Worm (Caenorhabditis elegans) whole organism, L1 larva: ENCODE measurements around the gene C06H2.2.

Experiments
- C04F5.9 ChIP-seq: sonication (generic microtip); optimal IDR thresholded peaks from 2 replicates; lab custom pipeline; 2016; ENCODE audit warnings: missing genetic modification characterization, missing compliant biosample characterization
- Y116A8C.19 ChIP-seq: sonication (generic microtip); optimal IDR thresholded peaks from 2 replicates; lab custom pipeline; 2016; ENCODE audit warnings: missing compliant biosample characterization, missing genetic modification characterization, borderline replicate concordance
- aly-2 ChIP-seq: fragments of 150-350 bp; optimal IDR thresholded peaks from 2 replicates; lab custom pipeline; 2014; ENCODE audit warnings: missing biosample characterization, missing genetic modification characterization
- ama-1 ChIP-seq: fragments of 150-350 bp; optimal IDR thresholded peaks from 2 replicates; lab custom pipeline; 2014
- blmp-1 ChIP-seq: fragments of 150-350 bp; optimal IDR thresholded peaks from 2 replicates; lab custom pipeline; 2014; ENCODE audit warnings: missing biosample characterization, missing genetic modification characterization
- ceh-82 ChIP-seq, 3 experiments: fragments of 150-350 bp in 1 of 3; sonication (generic microtip) in 2 of 3; optimal IDR thresholded peaks; 2 replicates each; lab custom pipeline; 2014 to 2017; ENCODE audit warnings: missing biosample characterization in 3 of 3, missing genetic modification characterization in 3 of 3
- ceh-90 ChIP-seq: sonication (generic microtip); optimal IDR thresholded peaks from 2 replicates; lab custom pipeline; 2016; ENCODE audit warnings: missing genetic modification characterization, missing compliant biosample characterization
- ces-1 ChIP-seq: fragments of 150-350 bp; optimal IDR thresholded peaks from 2 replicates; lab custom pipeline; 2014; ENCODE audit warnings: missing biosample characterization, missing genetic modification reagents, missing genetic modification characterization
- efl-1 ChIP-seq, 4 experiments: fragments of 150-350 bp; optimal IDR thresholded peaks in 3 of 4; peaks in 1 of 4; 1 replicate in 1 of 4; 2 replicates in 3 of 4; lab custom pipeline; 2014; ENCODE audit warnings: missing biosample characterization in 2 of 4, missing genetic modification characterization in 2 of 4, missing genetic modification reagents in 2 of 4
- elt-2 ChIP-seq: sonication (generic microtip); optimal IDR thresholded peaks from 2 replicates; lab custom pipeline; 2016; ENCODE audit warnings: missing genetic modification characterization, mild to moderate bottlenecking, inconsistent platforms, missing compliant biosample characterization, missing genetic modification reagents
- elt-3 ChIP-seq, 6 experiments: fragments of 150-350 bp in 1 of 6; sonication (generic microtip); optimal IDR thresholded peaks; 2 replicates each; lab custom pipeline; 2017 to 2018; ENCODE audit warnings: missing biosample characterization in 6 of 6, missing genetic modification characterization in 6 of 6, inconsistent platforms in 1 of 6
- fkh-8 ChIP-seq: sonication (generic microtip); optimal IDR thresholded peaks from 2 replicates; lab custom pipeline; 2016; ENCODE audit warnings: mild to moderate bottlenecking, missing genetic modification characterization, missing compliant biosample characterization
- grh-1 ChIP-seq: fragments of 200-800 bp; sonication (Bioruptor generic); IDR thresholded peaks from 2 replicates; pipeline ENCODE4 v1.3.6; 2022; ENCODE audit warnings: missing genetic modification reagents, missing genetic modification characterization, missing compliant biosample characterization
- hpl-2 ChIP-seq: fragments of 150-350 bp; optimal IDR thresholded peaks from 2 replicates; lab custom pipeline; 2014; ENCODE audit warnings: missing biosample characterization, missing genetic modification reagents, missing genetic modification characterization
- irx-1 ChIP-seq: sonication (generic microtip); optimal IDR thresholded peaks from 2 replicates; lab custom pipeline; 2016; ENCODE audit warnings: missing genetic modification characterization, missing compliant biosample characterization
- isw-1 ChIP-seq: fragments of 200-800 bp; sonication (Bioruptor generic); IDR thresholded peaks from 2 replicates; pipeline ENCODE4 v1.3.6; 2022; ENCODE audit warnings: missing genetic modification characterization, missing compliant biosample characterization
- jun-1 ChIP-seq: fragments of 150-350 bp; optimal IDR thresholded peaks from 2 replicates; lab custom pipeline; 2014; ENCODE audit warnings: missing biosample characterization, missing genetic modification reagents, missing genetic modification characterization
- lin-13 ChIP-seq: fragments of 150-350 bp; optimal IDR thresholded peaks from 2 replicates; lab custom pipeline; 2014; ENCODE audit warnings: missing biosample characterization, missing genetic modification reagents, missing genetic modification characterization
- lin-14 ChIP-seq: fragments of 200-800 bp; sonication (Bioruptor generic); optimal IDR thresholded peaks from 2 replicates; lab custom pipeline; 2018; ENCODE audit warnings: mild to moderate bottlenecking, missing genetic modification characterization, moderate library complexity, missing compliant biosample characterization
- lsy-2 ChIP-seq, 2 experiments: fragments of 150-350 bp; optimal IDR thresholded peaks; 2 replicates each; lab custom pipeline; 2014; ENCODE audit warnings: missing biosample characterization in 2 of 2, missing genetic modification characterization in 2 of 2
- mab-9 ChIP-seq: fragments of 200-800 bp; sonication (Bioruptor generic); IDR thresholded peaks from 2 replicates; pipeline ENCODE4 v1.3.6; 2022; ENCODE audit warnings: missing genetic modification reagents, missing genetic modification characterization, missing compliant biosample characterization
- mef-2 ChIP-seq: fragments of 150-350 bp; optimal IDR thresholded peaks from 2 replicates; lab custom pipeline; 2014; ENCODE audit warnings: missing biosample characterization, missing genetic modification characterization
- mep-1 ChIP-seq: fragments of 150-350 bp; optimal IDR thresholded peaks from 2 replicates; lab custom pipeline; 2014; ENCODE audit warnings: missing biosample characterization, missing genetic modification characterization
- nhr-11 ChIP-seq: fragments of 150-350 bp; optimal IDR thresholded peaks from 2 replicates; lab custom pipeline; 2014; ENCODE audit warnings: missing biosample characterization, missing genetic modification characterization
- nhr-19 ChIP-seq: fragments of 200-800 bp; sonication (Bioruptor generic); conservative IDR thresholded peaks from 2 replicates; pipeline ENCODE4 v1.3.6; 2022; ENCODE audit warnings: missing genetic modification characterization, missing compliant biosample characterization
- nhr-237 ChIP-seq: fragments of 150-350 bp; optimal IDR thresholded peaks from 2 replicates; lab custom pipeline; 2014; ENCODE audit warnings: missing biosample characterization, missing genetic modification characterization
- nhr-28 ChIP-seq: fragments of 150-350 bp; optimal IDR thresholded peaks from 2 replicates; lab custom pipeline; 2014; ENCODE audit warnings: missing biosample characterization, missing genetic modification characterization
- nhr-71 ChIP-seq: sonication (generic microtip); optimal IDR thresholded peaks from 2 replicates; lab custom pipeline; 2016; ENCODE audit warnings: mild to moderate bottlenecking, missing genetic modification characterization, moderate library complexity, missing compliant biosample characterization
- nhr-76 ChIP-seq: sonication (generic microtip); optimal IDR thresholded peaks from 2 replicates; lab custom pipeline; 2017; ENCODE audit warnings: missing biosample characterization, missing genetic modification characterization
- nhr-85 ChIP-seq: sonication (generic microtip); peaks from one replicate; lab custom pipeline; 2016; ENCODE audit warnings: missing genetic modification characterization, inconsistent platforms, missing compliant biosample characterization
- nhr-90 ChIP-seq: sonication (generic microtip); optimal IDR thresholded peaks from 2 replicates; lab custom pipeline; 2016; ENCODE audit warnings: mild to moderate bottlenecking, missing genetic modification characterization, missing compliant biosample characterization; ENCODE audit not compliant: poor library complexity
- pag-3 ChIP-seq: sonication (generic microtip); optimal IDR thresholded peaks from 2 replicates; lab custom pipeline; 2017; ENCODE audit warnings: missing genetic modification characterization, mild to moderate bottlenecking, missing compliant biosample characterization, antibody characterized with exemption, borderline replicate concordance; ENCODE audit not compliant: insufficient read depth
- skn-1 ChIP-seq: fragments of 150-350 bp; optimal IDR thresholded peaks from 2 replicates; lab custom pipeline; 2014; ENCODE audit warnings: missing biosample characterization, missing genetic modification characterization
- sox-4 ChIP-seq: sonication (generic microtip); optimal IDR thresholded peaks from 2 replicates; lab custom pipeline; 2016; ENCODE audit warnings: missing genetic modification characterization, missing compliant biosample characterization
- sup-37 ChIP-seq: fragments of 200-800 bp; sonication (Bioruptor generic); optimal IDR thresholded peaks from 2 replicates; lab custom pipeline; 2018; ENCODE audit warnings: mild to moderate bottlenecking, missing genetic modification characterization, missing compliant biosample characterization
- swsn-7 ChIP-seq: sonication (generic microtip); optimal IDR thresholded peaks from 2 replicates; lab custom pipeline; 2016; ENCODE audit warnings: missing genetic modification characterization, missing compliant biosample characterization
- tbx-2 ChIP-seq: sonication (generic microtip); optimal IDR thresholded peaks from 2 replicates; lab custom pipeline; 2016; ENCODE audit warnings: missing genetic modification characterization, missing compliant biosample characterization
- tlp-1 ChIP-seq: fragments of 150-350 bp; optimal IDR thresholded peaks from 2 replicates; lab custom pipeline; 2014; ENCODE audit warnings: missing biosample characterization, missing genetic modification characterization
- unc-62 ChIP-seq: fragments of 150-350 bp; optimal IDR thresholded peaks from 2 replicates; lab custom pipeline; 2014; ENCODE audit warnings: missing biosample characterization, missing genetic modification reagents, missing genetic modification characterization
- unc-86 ChIP-seq: sonication (generic microtip); optimal IDR thresholded peaks from 2 replicates; lab custom pipeline; 2016; ENCODE audit warnings: missing genetic modification characterization, missing compliant biosample characterization
- unc-98 ChIP-seq: fragments of 200-800 bp; sonication (Bioruptor generic); IDR thresholded peaks from 2 replicates; pipeline ENCODE4 v1.3.6; 2022; ENCODE audit warnings: missing genetic modification characterization, missing compliant biosample characterization
- zag-1 ChIP-seq: fragments of 150-350 bp; optimal IDR thresholded peaks from 2 replicates; lab custom pipeline; 2014; ENCODE audit warnings: missing biosample characterization, missing genetic modification characterization
- ztf-4 ChIP-seq: fragments of 150-350 bp; optimal IDR thresholded peaks from 2 replicates; lab custom pipeline; 2014; ENCODE audit warnings: missing biosample characterization, missing genetic modification characterization

The C06H2.2 gene

ce11 chrV:11147780-11148144, 22.7 kb downstream of the C06H2.2 start:
- TF ChIP-seq swsn-7 (tag; lab: Kevin White, UChicago) (no peak), ceh-82 (tag; optimal IDR thresholded peaks at IDR 0.05; lab: Kevin White, UChicago) (no peak), efl-1 (optimal IDR thresholded peaks at IDR 0.05; lab: Kevin White, UChicago) (no peak), efl-1 (GFP tag; optimal IDR thresholded peaks at IDR 0.05 in 1 of 2; lab: Kevin White, UChicago) (peak in 1 of 2 experiments; percentile 76), ama-1 (lab: Kevin White, UChicago) (no peak), nhr-11 (no peak), lin-14 (GFP tag; lab: Kevin White, UChicago) (no peak), unc-86 (no peak), irx-1 (tag; lab: Kevin White, UChicago) (no peak), zag-1 (no peak), nhr-28 (tag; lab: Kevin White, UChicago) (no peak), lin-13 (GFP tag; lab: Kevin White, UChicago) (no peak), lsy-2 (tag; optimal IDR thresholded peaks at IDR 0.05; lab: Kevin White, UChicago) (peak in 1 of 2 experiments; percentile 12), ces-1 (GFP tag; lab: Kevin White, UChicago) (no peak), isw-1 (GFP tag; lab: Robert Waterston, UW) (no peak), mef-2 (tag; lab: Kevin White, UChicago) (no peak), nhr-71 (peak; percentile 38), skn-1 (no peak), grh-1 (GFP tag; lab: Robert Waterston, UW) (no peak), C04F5.9 (tag; lab: Kevin White, UChicago) (no peak), nhr-19 (GFP tag; lab: Robert Waterston, UW) (no peak; the same call in 1 of the 2 replicates), nhr-237 (tag; lab: Kevin White, UChicago) (no peak), elt-3 (tag; optimal IDR thresholded peaks at IDR 0.05; lab: Kevin White, UChicago) (peak in 1 of 6 experiments; percentile 76), ceh-90 (tag; lab: Kevin White, UChicago) (no peak), elt-2 (no peak), jun-1 (tag; lab: Kevin White, UChicago) (peak; percentile 9), pag-3 (tag; lab: Kevin White, UChicago) (no peak), tlp-1 (tag; lab: Kevin White, UChicago) (no peak), hpl-2 (GFP tag; lab: Kevin White, UChicago) (no peak), aly-2 (tag; lab: Kevin White, UChicago) (no peak), tbx-2 (no peak), Y116A8C.19 (tag; lab: Kevin White, UChicago) (no peak), nhr-76 (tag; lab: Kevin White, UChicago) (no peak), mab-9 (GFP tag; lab: Robert Waterston, UW) (no peak), nhr-90 (tag; lab: Kevin White, UChicago) (peak; percentile 17), unc-98 (GFP tag; lab: Robert Waterston, UW) (no peak), unc-62 (no peak), ztf-4 (tag; lab: Kevin White, UChicago) (peak; percentile 18), nhr-85 (tag; lab: Kevin White, UChicago) (peak; percentile 86)

DNA sequence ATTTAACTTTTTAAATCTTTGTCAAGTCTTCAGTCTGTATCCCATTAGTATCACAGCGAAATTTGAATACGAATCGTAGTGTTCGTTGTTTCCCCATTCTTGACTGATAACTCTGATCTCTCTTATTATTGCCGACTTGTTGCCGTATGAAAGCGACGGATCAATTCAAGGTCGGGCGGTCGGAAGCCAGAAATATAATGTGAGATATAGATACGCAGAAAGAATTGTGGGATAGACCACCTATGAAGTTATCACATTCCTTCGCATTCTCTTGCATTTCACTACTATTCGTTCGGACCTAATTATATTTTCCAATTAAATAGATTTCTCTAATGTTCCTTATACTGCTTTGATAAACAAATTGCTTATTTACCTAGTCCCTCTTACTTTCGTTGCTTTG, 23.9 kb downstream of the C06H2.2 start:
- TF ChIP-seq ceh-82 (tag; optimal IDR thresholded peaks at IDR 0.05; lab: Kevin White, UChicago), result no peak
- no peak for TF ChIP-seq ztf-4 (tag; lab: Kevin White, UChicago)
- TF ChIP-seq sox-4, result no peak
- peak; percentile 79 for TF ChIP-seq nhr-85 (tag; lab: Kevin White, UChicago)
- TF ChIP-seq ces-1 (GFP tag; lab: Kevin White, UChicago), result no peak
- TF ChIP-seq sup-37 (GFP tag; lab: Kevin White, UChicago), result no peak
- peak; percentile 8 for TF ChIP-seq mep-1
- TF ChIP-seq unc-86, result no peak
- TF ChIP-seq fkh-8 (tag; lab: Kevin White, UChicago), result no peak
- TF ChIP-seq elt-3 (tag; optimal IDR thresholded peaks at IDR 0.05; lab: Kevin White, UChicago), result peak in 1 of 6 experiments; percentile 48
- TF ChIP-seq nhr-90 (tag; lab: Kevin White, UChicago), result no peak
- peak; percentile 80 for TF ChIP-seq blmp-1
- TF ChIP-seq, all 84 proteins: peak for 4
